Fruit fly (Drosophila melanogaster) whole organism, embryonic: Measurements from ENCODE around the gene RhoGAP93B.

Experiments
- CG10274 ChIP-seq: fragments of 200-800 bp; sonication (Bioruptor generic); optimal IDR thresholded peaks from 3 replicates; lab custom pipeline; 2017; ENCODE audit warnings: missing biosample characterization, mild to moderate bottlenecking, missing genetic modification characterization
- CG10654 ChIP-seq: fragments of 200-800 bp; sonication (Bioruptor generic); optimal IDR thresholded peaks from 2 replicates; lab custom pipeline; 2016; ENCODE audit warnings: missing biosample characterization, missing genetic modification characterization
- CG11560 ChIP-seq: fragments of 200-800 bp; sonication (Bioruptor generic); IDR thresholded peaks from 3 replicates; pipeline ENCODE4 v1.3.6; 2022; ENCODE audit warnings: missing biosample characterization, missing genetic modification characterization
- CG12299 ChIP-seq: fragments of 200-800 bp; sonication (Bioruptor generic); optimal IDR thresholded peaks from 2 replicates; lab custom pipeline; 2018; ENCODE audit warnings: missing biosample characterization, mild to moderate bottlenecking, missing genetic modification characterization
- CG12659 ChIP-seq: fragments of 200-800 bp; sonication (Bioruptor generic); optimal IDR thresholded peaks from 3 replicates; lab custom pipeline; 2017; ENCODE audit warnings: mild to moderate bottlenecking, missing biosample characterization, missing genetic modification reagents, missing genetic modification characterization
- CG14965 ChIP-seq: fragments of 200-800 bp; sonication (Bioruptor generic); optimal IDR thresholded peaks from 2 replicates; lab custom pipeline; 2016; ENCODE audit warnings: missing biosample characterization, missing genetic modification characterization, borderline replicate concordance
- CG16863 ChIP-seq: fragments of 200-800 bp; sonication (Bioruptor generic); optimal IDR thresholded peaks from 3 replicates; lab custom pipeline; 2016; ENCODE audit warnings: missing biosample characterization, missing genetic modification characterization
- CG17328 ChIP-seq: fragments of 200-800 bp; sonication (Bioruptor generic); IDR thresholded peaks from 2 replicates; pipeline ENCODE4 v1.3.6; 2022; ENCODE audit warnings: missing biosample characterization, missing genetic modification characterization
- CG17361 ChIP-seq: fragments of 200-800 bp; sonication (Bioruptor generic); IDR thresholded peaks from 3 replicates; pipeline ENCODE4 v1.3.6; 2022; ENCODE audit warnings: missing biosample characterization, missing genetic modification characterization
- CG30431 ChIP-seq: fragments of 200-800 bp; sonication (Bioruptor generic); optimal IDR thresholded peaks from 2 replicates; lab custom pipeline; 2017; ENCODE audit warnings: missing biosample characterization, missing genetic modification characterization
- CG31365 ChIP-seq: fragments of 200-800 bp; sonication (Bioruptor generic); optimal IDR thresholded peaks from 2 replicates; lab custom pipeline; 2018; ENCODE audit warnings: missing biosample characterization, mild to moderate bottlenecking, missing genetic modification characterization
- CG3995 ChIP-seq: fragments of 200-800 bp; sonication (Bioruptor generic); optimal IDR thresholded peaks from 3 replicates; lab custom pipeline; 2016; ENCODE audit warnings: missing biosample characterization, missing genetic modification characterization
- CG42726 ChIP-seq: fragments of 200-800 bp; sonication (Bioruptor generic); IDR thresholded peaks from 2 replicates; pipeline ENCODE4 v1.3.6; 2022; ENCODE audit warnings: missing biosample characterization, missing genetic modification characterization; ENCODE audit not compliant: partially characterized antibody
- CG43689 ChIP-seq: fragments of 200-800 bp; sonication (Bioruptor generic); IDR thresholded peaks from 2 replicates; pipeline ENCODE4 v1.3.6; 2022; ENCODE audit warnings: missing biosample characterization, missing genetic modification characterization
- CG4707 ChIP-seq: fragments of 200-800 bp; sonication (Bioruptor generic); optimal IDR thresholded peaks from 2 replicates; lab custom pipeline; 2018; ENCODE audit warnings: missing biosample characterization, mild to moderate bottlenecking, missing genetic modification characterization, moderate library complexity
- CG5245 ChIP-seq: fragments of 200-800 bp; sonication (Bioruptor generic); optimal IDR thresholded peaks from 3 replicates; lab custom pipeline; 2016; ENCODE audit warnings: missing biosample characterization, missing genetic modification characterization
- CG5953 ChIP-seq: fragments of 200-800 bp; sonication (Bioruptor generic); IDR thresholded peaks from 2 replicates; pipeline ENCODE4 v1.3.6; 2022; ENCODE audit warnings: missing biosample characterization, missing genetic modification characterization
- CG6272 ChIP-seq: fragments of 200-800 bp; sonication (Bioruptor generic); IDR thresholded peaks from 2 replicates; pipeline ENCODE4 v1.3.6; 2022; ENCODE audit warnings: missing biosample characterization, missing genetic modification characterization
- CG7839 ChIP-seq: fragments of 200-800 bp; sonication (Bioruptor generic); optimal IDR thresholded peaks from 3 replicates; lab custom pipeline; 2018; ENCODE audit warnings: missing biosample characterization, mild to moderate bottlenecking, missing genetic modification characterization, moderate library complexity
- CG7987 ChIP-seq: fragments of 200-800 bp; sonication (Bioruptor generic); optimal IDR thresholded peaks from 2 replicates; lab custom pipeline; 2018; ENCODE audit warnings: missing biosample characterization, mild to moderate bottlenecking, missing genetic modification characterization, moderate library complexity
- CG8924 ChIP-seq: fragments of 200-800 bp; optimal IDR thresholded peaks from 3 replicates; lab custom pipeline; 2019; ENCODE audit warnings: missing biosample characterization, mild to moderate bottlenecking, missing genetic modification characterization, moderate library complexity
- CG9609 ChIP-seq: fragments of 200-800 bp; sonication (Bioruptor generic); optimal IDR thresholded peaks from 3 replicates; lab custom pipeline; 2016; ENCODE audit warnings: missing biosample characterization, missing genetic modification characterization
- CG9876 ChIP-seq: fragments of 200-800 bp; sonication (Bioruptor generic); optimal IDR thresholded peaks from 2 replicates; lab custom pipeline; 2016; ENCODE audit warnings: missing biosample characterization, missing genetic modification characterization
- Dp ChIP-seq: fragments of 200-800 bp; sonication (Bioruptor generic); optimal IDR thresholded peaks from 2 replicates; lab custom pipeline; 2018; ENCODE audit warnings: missing biosample characterization, mild to moderate bottlenecking, missing genetic modification characterization, moderate library complexity
- Gsc ChIP-seq: fragments of 200-800 bp; sonication (Bioruptor generic); IDR thresholded peaks from 2 replicates; pipeline ENCODE4 v1.3.6; 2022; ENCODE audit warnings: missing biosample characterization, missing genetic modification characterization
- HLH4C ChIP-seq: fragments of 200-800 bp; sonication (Bioruptor generic); IDR thresholded peaks from 3 replicates; pipeline ENCODE4 v1.3.6; 2022; ENCODE audit warnings: missing biosample characterization, missing genetic modification characterization; ENCODE audit not compliant: partially characterized antibody
- Hand ChIP-seq: fragments of 200-800 bp; sonication (Bioruptor generic); optimal IDR thresholded peaks from 2 replicates; lab custom pipeline; 2017; ENCODE audit warnings: mild to moderate bottlenecking, missing biosample characterization, missing genetic modification reagents, missing genetic modification characterization
- Hr78 ChIP-seq, 2 experiments: fragments of 200-800 bp in 1 of 2; fragments of >200 bp in 1 of 2; sonication (Bioruptor generic) in 1 of 2; optimal IDR thresholded peaks; 2 replicates each; lab custom pipeline; 2017 to 2019; ENCODE audit warnings: missing biosample characterization in 2 of 2, missing genetic modification characterization in 2 of 2, mild to moderate bottlenecking in 1 of 2, moderate library complexity in 1 of 2
- Lim3 ChIP-seq: fragments of 200-800 bp; sonication (Bioruptor generic); IDR thresholded peaks from 2 replicates; pipeline ENCODE4 v1.3.6; 2022; ENCODE audit warnings: missing biosample characterization, missing genetic modification characterization
- Mrtf ChIP-seq: fragments of 200-800 bp; sonication (Bioruptor generic); IDR thresholded peaks from 3 replicates; pipeline ENCODE4 v1.3.6; 2022; ENCODE audit warnings: missing biosample characterization, missing genetic modification characterization
- Pdp1 ChIP-seq, 2 experiments: fragments of 200-800 bp; sonication (Bioruptor generic); optimal IDR thresholded peaks; 3 replicates each; lab custom pipeline; 2016; ENCODE audit warnings: missing biosample characterization in 2 of 2, missing genetic modification characterization in 2 of 2, mild to moderate bottlenecking in 1 of 2, moderate library complexity in 1 of 2
- Sry-δ ChIP-seq: fragments of 200-800 bp; sonication (Bioruptor generic); optimal IDR thresholded peaks from 2 replicates; lab custom pipeline; 2016; ENCODE audit warnings: missing biosample characterization, missing genetic modification characterization
- TFAM ChIP-seq: fragments of 200-800 bp; sonication (Bioruptor generic); optimal IDR thresholded peaks from 2 replicates; lab custom pipeline; 2017; ENCODE audit warnings: missing biosample characterization, missing genetic modification characterization, inconsistent platforms
- Trl ChIP-seq, 3 experiments: fragments of >200 bp in 2 of 3; fragments of 200-800 bp in 1 of 3; sonication (Bioruptor generic) in 1 of 3; optimal IDR thresholded peaks; 2 replicates in 1 of 3; 3 replicates in 2 of 3; lab custom pipeline; 2016 to 2017; ENCODE audit warnings: missing biosample characterization in 1 of 3, missing genetic modification characterization in 1 of 3
- YL-1 ChIP-seq: fragments of 200-800 bp; sonication (Bioruptor generic); optimal IDR thresholded peaks from 3 replicates; lab custom pipeline; 2017; ENCODE audit warnings: missing biosample characterization, mild to moderate bottlenecking, missing genetic modification characterization
- amos ChIP-seq: fragments of 200-800 bp; sonication (Bioruptor generic); IDR thresholded peaks from 2 replicates; pipeline ENCODE4 v1.3.6; 2022; ENCODE audit warnings: missing biosample characterization, missing genetic modification characterization; ENCODE audit not compliant: partially characterized antibody
- ase ChIP-seq: fragments of 200-800 bp; sonication (Bioruptor generic); IDR thresholded peaks from 3 replicates; pipeline ENCODE4 v1.3.6; 2022; ENCODE audit warnings: missing biosample characterization, missing genetic modification characterization
- bowl ChIP-seq: fragments of 200-800 bp; sonication (Bioruptor generic); IDR thresholded peaks from 2 replicates; pipeline ENCODE4 v1.3.6; 2022; ENCODE audit warnings: missing biosample characterization, missing genetic modification characterization
- corto ChIP-seq: fragments of 200-800 bp; sonication (Bioruptor generic); optimal IDR thresholded peaks from 2 replicates; lab custom pipeline; 2016; ENCODE audit warnings: missing biosample characterization, mild to moderate bottlenecking, missing genetic modification characterization, moderate library complexity
- cwo ChIP-seq: fragments of 200-800 bp; sonication (Bioruptor generic); optimal IDR thresholded peaks from 3 replicates; lab custom pipeline; 2017; ENCODE audit warnings: missing biosample characterization, missing genetic modification characterization, mild to moderate bottlenecking, moderate library complexity, missing genetic modification reagents
- disco-r ChIP-seq: fragments of 200-800 bp; sonication (Bioruptor generic); optimal IDR thresholded peaks from 2 replicates; lab custom pipeline; 2016; ENCODE audit warnings: missing biosample characterization, missing genetic modification characterization
- gt ChIP-seq: fragments of 200-800 bp; sonication (Bioruptor generic); IDR thresholded peaks from 2 replicates; pipeline ENCODE4 v1.3.6; 2022; ENCODE audit warnings: missing biosample characterization, missing genetic modification characterization
- jing ChIP-seq: fragments of 200-800 bp; sonication (Bioruptor generic); optimal IDR thresholded peaks from 2 replicates; lab custom pipeline; 2018; ENCODE audit warnings: missing biosample characterization, mild to moderate bottlenecking, missing genetic modification characterization
- nerfin-2 ChIP-seq: fragments of 200-800 bp; sonication (Bioruptor generic); IDR thresholded peaks from 2 replicates; pipeline ENCODE4 v1.3.6; 2022; ENCODE audit warnings: missing biosample characterization, missing genetic modification characterization; ENCODE audit not compliant: partially characterized antibody
- row ChIP-seq: fragments of 200-800 bp; sonication (Bioruptor generic); IDR thresholded peaks from 3 replicates; pipeline ENCODE4 v1.3.6; 2022; ENCODE audit warnings: missing biosample characterization, missing genetic modification characterization
- slou ChIP-seq: fragments of 200-800 bp; sonication (Bioruptor generic); optimal IDR thresholded peaks from 3 replicates; lab custom pipeline; 2016; ENCODE audit warnings: missing biosample characterization, missing genetic modification characterization
- sob ChIP-seq: fragments of 200-800 bp; sonication (Bioruptor generic); IDR thresholded peaks from 2 replicates; pipeline ENCODE4 v1.3.6; 2022; ENCODE audit warnings: missing biosample characterization, missing genetic modification characterization
- ssp ChIP-seq: fragments of 200-800 bp; sonication (Bioruptor generic); IDR thresholded peaks from 2 replicates; pipeline ENCODE4 v1.3.6; 2022; ENCODE audit warnings: missing biosample characterization, missing genetic modification characterization
- tx ChIP-seq: fragments of 200-800 bp; sonication (Bioruptor generic); optimal IDR thresholded peaks from 2 replicates; lab custom pipeline; 2016; ENCODE audit warnings: missing biosample characterization, missing genetic modification characterization
- wek ChIP-seq: fragments of 200-800 bp; sonication (Bioruptor generic); optimal IDR thresholded peaks from 3 replicates; lab custom pipeline; 2018; ENCODE audit warnings: missing biosample characterization, mild to moderate bottlenecking, missing genetic modification characterization, moderate library complexity

RhoGAP93B gene

DNA sequence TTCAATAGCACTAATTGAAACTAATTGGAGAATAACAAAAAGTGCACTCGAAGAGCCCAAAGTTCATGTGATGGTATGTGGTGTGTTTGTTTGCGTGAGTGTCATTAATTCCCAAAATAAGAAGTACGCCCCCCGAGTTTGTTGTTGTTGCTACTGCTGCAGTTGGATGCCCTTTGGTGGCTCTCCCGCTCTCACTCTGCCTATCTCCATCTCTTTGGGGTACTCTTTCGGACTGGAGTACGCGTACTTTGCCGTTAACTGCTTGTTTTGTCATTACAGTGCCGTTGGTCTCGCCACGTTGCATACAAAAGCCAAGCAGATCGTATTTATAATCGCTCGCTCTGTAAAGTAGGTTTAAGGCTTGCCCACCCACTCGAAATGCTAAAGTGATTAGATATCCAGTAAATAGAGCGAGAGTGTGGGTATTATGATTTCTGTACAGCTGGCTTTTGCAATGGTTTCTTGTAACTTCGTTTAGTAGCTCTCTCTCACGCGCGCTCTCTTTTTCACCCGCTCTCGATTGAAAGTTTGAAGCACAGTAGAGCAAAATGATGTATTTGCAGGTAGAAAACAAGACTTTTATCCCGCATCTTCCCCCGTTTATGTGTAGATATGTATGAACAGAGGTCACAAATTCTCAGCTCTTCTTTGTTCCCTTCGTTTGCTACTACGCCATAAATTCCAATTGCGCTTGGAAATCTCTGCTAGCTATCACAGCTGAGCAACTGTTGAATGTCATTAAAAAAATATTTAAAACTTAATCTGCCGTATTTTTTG, 14.5 kb upstream of the RhoGAP93B start (continued):
- TF ChIP-seq CG12299 (tag; lab: Kevin White, UChicago) (no peak), CG16863 (no peak), CG9876 (GFP tag; lab: Kevin White, UChicago) (no peak), CG43689 (GFP tag; lab: Robert Waterston, UW) (no peak), CG31365 (tag; lab: Kevin White, UChicago) (peak; percentile 79), TFAM (GFP tag; lab: Kevin White, UChicago) (no peak), sob (GFP tag; lab: Robert Waterston, UW) (no peak), wek (no peak), CG9609 (GFP tag; lab: Kevin White, UChicago) (no peak), CG14965 (GFP tag; lab: Kevin White, UChicago) (no peak), disco-r (GFP tag; lab: Kevin White, UChicago) (no peak), CG5245 (GFP tag; lab: Kevin White, UChicago) (no peak), row (GFP tag; lab: Robert Waterston, UW) (peak; percentile 65), CG6272 (GFP tag; lab: Robert Waterston, UW) (no peak), CG4707 (GFP tag; lab: Kevin White, UChicago) (peak; percentile 91), CG7839 (tag; lab: Kevin White, UChicago) (peak; percentile 51), Gsc (no peak), CG7987 (no peak), CG17328 (GFP tag; lab: Robert Waterston, UW) (no peak), bowl (GFP tag; lab: Robert Waterston, UW) (peak; percentile 51; the same call in 1 of the 2 replicates), nerfin-2 (GFP tag; lab: Robert Waterston, UW) (no peak), gt (GFP tag; lab: Robert Waterston, UW) (no peak), CG10274 (peak; percentile 11), CG8924 (tag; lab: Kevin White, UChicago) (peak; percentile 5), CG42726 (0 out of 2 replicates have a peak, but pooled peaks have one; percentile 24), ase (GFP tag; lab: Robert Waterston, UW) (no peak), slou (no peak), CG3995 (GFP tag; lab: Kevin White, UChicago) (no peak), Mrtf (GFP tag; lab: Robert Waterston, UW) (no peak), YL-1 (GFP tag; lab: Kevin White, UChicago) (no peak), CG12659 (GFP tag; lab: Kevin White, UChicago) (peak; percentile 45), CG11560 (tag; lab: Robert Waterston, UW) (no peak), ssp (no peak), CG10654 (GFP tag; lab: Kevin White, UChicago) (no peak), Hand (no peak), corto (GFP tag; lab: Kevin White, UChicago) (peak; percentile 71), CG30431 (GFP tag; lab: Kevin White, UChicago) (no peak), Lim3 (GFP tag; lab: Robert Waterston, UW) (no peak), Trl (optimal IDR thresholded peaks at IDR 0.05; lab: Kevin White, UChicago) (peak; percentile 75), Trl (GFP tag; optimal IDR thresholded peaks at IDR 0.05; lab: Kevin White, UChicago) (no peak)

DNA sequence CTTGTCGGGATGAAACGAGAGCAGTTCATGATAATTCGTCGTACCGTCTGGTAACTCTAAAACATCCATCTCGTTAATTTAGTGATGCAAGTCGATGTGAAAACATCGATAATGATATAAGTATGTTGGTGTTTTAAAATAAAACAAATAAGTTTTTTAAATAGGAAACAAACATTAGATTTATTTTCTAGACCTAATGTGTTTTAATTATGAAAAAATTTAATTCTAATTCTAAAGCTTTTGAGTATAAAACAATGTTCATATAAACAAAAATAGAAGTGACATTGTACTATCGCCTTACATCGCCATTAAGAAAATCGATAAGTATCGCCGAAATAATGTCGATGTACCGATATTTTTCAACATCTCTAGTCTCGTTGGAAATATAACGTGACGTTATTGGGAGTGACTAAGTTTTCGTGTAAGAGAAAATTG, 13.4 kb upstream of the RhoGAP93B start, which contains the start of gene Rab11:
TSS of gene Rab11 (plus strand) at position 363 of the 435 bp plus-strand sequence.
- TF ChIP-seq tx (GFP tag; lab: Kevin White, UChicago) (peak; percentile 8), CG5953 (GFP tag; lab: Robert Waterston, UW) (no peak), Lim3 (GFP tag; lab: Robert Waterston, UW) (no peak), jing (GFP tag; lab: Kevin White, UChicago) (no peak), cwo (GFP tag; lab: Kevin White, UChicago) (peak; percentile 20), CG17361 (GFP tag; lab: Robert Waterston, UW) (peak; percentile 68; the same call in 2 of the 3 replicates), Pdp1 (GFP tag; optimal IDR thresholded peaks at IDR 0.05; lab: Kevin White, UChicago) (peak; percentile 36 to 44), HLH4C (GFP tag; lab: Robert Waterston, UW) (peak; percentile 89), Dp (GFP tag; lab: Kevin White, UChicago) (peak; percentile 53), Hr78 (GFP tag; optimal IDR thresholded peaks at IDR 0.05; lab: Kevin White, UChicago) (no peak), amos (GFP tag; lab: Robert Waterston, UW) (peak; percentile 91), Sry-δ (GFP tag; lab: Kevin White, UChicago) (peak; percentile 91)
